Fruit fly (Drosophila melanogaster): ENCODE measurements around the gene Adhr.

Adhr gene

DNA sequence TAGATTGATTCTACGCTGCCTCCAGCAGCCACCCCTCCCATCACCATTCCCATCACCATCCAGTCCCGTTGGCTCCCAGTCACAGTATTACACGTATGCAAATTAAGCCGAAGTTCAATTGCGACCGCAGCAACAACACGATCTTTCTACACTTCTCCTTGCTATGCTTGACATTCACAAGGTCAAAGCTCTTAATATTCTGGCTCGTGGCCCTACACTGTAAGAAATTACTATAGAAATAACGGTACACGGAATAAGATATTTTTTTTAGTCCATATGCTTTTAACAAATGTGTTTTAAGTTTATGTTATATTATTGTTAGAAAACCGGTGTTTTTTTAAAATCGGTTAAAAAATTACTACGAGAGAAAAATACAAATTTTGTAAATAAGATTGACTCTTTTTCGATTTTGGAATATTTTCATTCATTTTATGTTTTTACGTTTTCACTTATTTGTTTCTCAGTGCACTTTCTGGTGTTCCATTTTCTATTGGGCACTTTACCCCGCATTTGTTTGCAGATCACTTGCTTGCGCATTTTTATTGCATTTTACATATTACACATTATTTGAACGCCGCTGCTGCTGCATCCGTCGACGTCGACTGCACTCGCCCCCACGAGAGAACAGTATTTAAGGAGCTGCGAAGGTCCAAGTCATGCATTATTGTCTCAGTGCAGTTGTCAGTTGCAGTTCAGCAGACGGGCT, at the start of gene Adhr, which contains the start of gene Adh (continued):
- TF ChIP-seq CG42726 (GFP tag; IDR thresholded peaks at IDR 0.05; ENCODE audit: partially characterized antibody), result no peak
- no peak for TF ChIP-seq CG8478 (optimal IDR thresholded peaks at IDR 0.05)
- no peak for TF ChIP-seq da (GFP tag; optimal IDR thresholded peaks at IDR 0.05)
- peak; percentile 45 for TF ChIP-seq pnt (GFP tag; optimal IDR thresholded peaks at IDR 0.05)
- no peak for TF ChIP-seq Optix (GFP tag; IDR thresholded peaks at IDR 0.05)
- TF ChIP-seq caup (GFP tag; optimal IDR thresholded peaks at IDR 0.05; ENCODE audit: severe bottlenecking), result peak; percentile 60
- TF ChIP-seq Ets97D (GFP tag; optimal IDR thresholded peaks at IDR 0.05), result no peak
- TF ChIP-seq CG12104 (GFP tag; optimal IDR thresholded peaks at IDR 0.05), result peak; percentile 54
- peak; percentile 80 for TF ChIP-seq Rfx (GFP tag; IDR thresholded peaks at IDR 0.05)
- TF ChIP-seq CG12236 (GFP tag; optimal IDR thresholded peaks at IDR 0.05), result peak; percentile 53
- no peak for TF ChIP-seq h (optimal IDR thresholded peaks at IDR 0.05)
- no peak for TF ChIP-seq hbn (GFP tag; IDR thresholded peaks at IDR 0.05; ENCODE audit: partially characterized antibody)
- TF ChIP-seq Rx (GFP tag; IDR thresholded peaks at IDR 0.05), result no peak
- peak; percentile 77 for TF ChIP-seq lilli (GFP tag; optimal IDR thresholded peaks at IDR 0.05)
- TF ChIP-seq CG9609 (GFP tag; optimal IDR thresholded peaks at IDR 0.05), result peak; percentile 67
- peak; percentile 66 for TF ChIP-seq CG1233 (GFP tag; optimal IDR thresholded peaks at IDR 0.05)
- TF ChIP-seq sima (GFP tag; optimal IDR thresholded peaks at IDR 0.05), result peak; percentile 10
- TF ChIP-seq grau (tag; optimal IDR thresholded peaks at IDR 0.05), result peak; percentile 86
- peak; percentile 69 for TF ChIP-seq fd3F (GFP tag; optimal IDR thresholded peaks at IDR 0.05)
- TF ChIP-seq dpn (GFP tag; optimal IDR thresholded peaks at IDR 0.05), result peak; percentile 54 to 71
- peak; percentile 38 for TF ChIP-seq Bdp1 (GFP tag; optimal IDR thresholded peaks at IDR 0.05)
- TF ChIP-seq ap (GFP tag; IDR thresholded peaks at IDR 0.05), result no peak
- TF ChIP-seq ewg (GFP tag; optimal IDR thresholded peaks at IDR 0.05), result peak; percentile 29
- TF ChIP-seq tll (GFP tag; optimal IDR thresholded peaks at IDR 0.05), result no peak
- peak in 1 of 2 experiments; percentile 76 for TF ChIP-seq eve (GFP tag; optimal IDR thresholded peaks at IDR 0.05)
- TF ChIP-seq CG1529 (GFP tag; optimal IDR thresholded peaks at IDR 0.05), result peak; percentile 55
- TF ChIP-seq Opbp (GFP tag; IDR thresholded peaks at IDR 0.05; ENCODE audit: partially characterized antibody), result no peak
- no peak for TF ChIP-seq HLHmδ (GFP tag; optimal IDR thresholded peaks at IDR 0.05)
- TF ChIP-seq CG17186 (GFP tag; optimal IDR thresholded peaks at IDR 0.05), result no peak
- peak; percentile 22 for TF ChIP-seq HmgD (GFP tag; optimal IDR thresholded peaks at IDR 0.05)
- peak; percentile 78 for TF ChIP-seq Xrp1 (GFP tag; IDR thresholded peaks at IDR 0.05)
- peak; percentile 79 for TF ChIP-seq CG13775 (GFP tag; optimal IDR thresholded peaks at IDR 0.05)
- TF ChIP-seq fu2 (GFP tag; optimal IDR thresholded peaks at IDR 0.05), result peak; percentile 55
- TF ChIP-seq gfzf (GFP tag; optimal IDR thresholded peaks at IDR 0.05), result no peak
- TF ChIP-seq luna (GFP tag; optimal IDR thresholded peaks at IDR 0.05), result no peak
- peak; percentile 67 for TF ChIP-seq CG13894 (tag; optimal IDR thresholded peaks at IDR 0.05)
- no peak for TF ChIP-seq bigmax (GFP tag; optimal IDR thresholded peaks at IDR 0.05)
- TF ChIP-seq bab2 (GFP tag; optimal IDR thresholded peaks at IDR 0.05), result peak; percentile 82
- no peak for TF ChIP-seq dati (GFP tag; IDR thresholded peaks at IDR 0.05)
- no peak for TF ChIP-seq Gug (GFP tag; IDR thresholded peaks at IDR 0.05)
- no peak for TF ChIP-seq Scr (GFP tag; IDR thresholded peaks at IDR 0.05; ENCODE audit: partially characterized antibody)
- TF ChIP-seq Ravus (GFP tag; IDR thresholded peaks at IDR 0.05), result peak; percentile 17; the same call in 1 of the 2 replicates
- no peak for TF ChIP-seq kay (GFP tag; optimal IDR thresholded peaks at IDR 0.05)
- no peak for TF ChIP-seq ken (GFP tag; IDR thresholded peaks at IDR 0.05)
- TF ChIP-seq CG14710 (tag; optimal IDR thresholded peaks at IDR 0.05), result peak; percentile 70
- no peak for TF ChIP-seq Awh (GFP tag; IDR thresholded peaks at IDR 0.05)
- peak; percentile 74 for TF ChIP-seq CG13296 (GFP tag; optimal IDR thresholded peaks at IDR 0.05)
- TF ChIP-seq CG15269 (tag; optimal IDR thresholded peaks at IDR 0.05), result peak; percentile 84
- no peak for TF ChIP-seq prd (optimal IDR thresholded peaks at IDR 0.05)
- peak; percentile 78 for TF ChIP-seq prd (GFP tag; IDR thresholded peaks at IDR 0.05)
- TF ChIP-seq MESR4 (GFP tag; optimal IDR thresholded peaks at IDR 0.05), result no peak
